Fruit fly (Drosophila melanogaster) whole organism, prepupa: ENCODE data around the gene CG2129.
A peak's percentile ranks its signal among the peaks of the same experiment; 100 is the strongest.

Experiments used
- CG10631 ChIP-seq: fragments of 200-800 bp; sonication (Bioruptor generic); optimal IDR thresholded peaks from 2 replicates; lab custom pipeline; 2016; ENCODE audit warnings: missing biosample characterization, missing genetic modification characterization
- CG11294 ChIP-seq: fragments of 200-800 bp; sonication (Bioruptor generic); IDR thresholded peaks from 2 replicates; pipeline ENCODE4 v1.3.6; 2022; ENCODE audit warnings: missing biosample characterization, missing genetic modification characterization
- CG11762 ChIP-seq: fragments of 200-800 bp; sonication (Bioruptor generic); optimal IDR thresholded peaks from 3 replicates; lab custom pipeline; 2016; ENCODE audit warnings: missing biosample characterization, missing genetic modification characterization; ENCODE audit not compliant: insufficient read depth
- CG11902 ChIP-seq: fragments of 200-800 bp; sonication (Bioruptor generic); optimal IDR thresholded peaks from 3 replicates; lab custom pipeline; 2016; ENCODE audit warnings: missing biosample characterization, missing genetic modification characterization
- CG15336 ChIP-seq: fragments of 200-800 bp; sonication (Bioruptor generic); IDR thresholded peaks from 2 replicates; pipeline ENCODE4 v1.3.6; 2022; ENCODE audit warnings: missing biosample characterization, missing genetic modification characterization
- CG3032 ChIP-seq: fragments of 200-800 bp; optimal IDR thresholded peaks from 2 replicates; lab custom pipeline; 2019; ENCODE audit warnings: missing biosample characterization, mild to moderate bottlenecking, missing genetic modification characterization, moderate library complexity
- CG34406 ChIP-seq: fragments of 200-800 bp; sonication (Bioruptor generic); optimal IDR thresholded peaks from 3 replicates; lab custom pipeline; 2016; ENCODE audit warnings: missing biosample characterization, missing genetic modification characterization
- CG4318 ChIP-seq: fragments of 200-800 bp; sonication (Bioruptor generic); optimal IDR thresholded peaks from 3 replicates; lab custom pipeline; 2017; ENCODE audit warnings: missing biosample characterization, mild to moderate bottlenecking, missing genetic modification characterization
- CG6163 ChIP-seq: fragments of 200-800 bp; sonication (Bioruptor generic); IDR thresholded peaks from 3 replicates; pipeline ENCODE4 v1.3.6; 2022; ENCODE audit warnings: missing biosample characterization, missing genetic modification characterization
- CG6276 ChIP-seq: fragments of 200-800 bp; sonication (Bioruptor generic); optimal IDR thresholded peaks from 2 replicates; lab custom pipeline; 2017; ENCODE audit warnings: missing biosample characterization, mild to moderate bottlenecking, missing genetic modification characterization
- CG6792 ChIP-seq: fragments of 200-800 bp; sonication (Bioruptor generic); optimal IDR thresholded peaks from 3 replicates; lab custom pipeline; 2016; ENCODE audit warnings: missing biosample characterization, missing genetic modification characterization
- CG6808 ChIP-seq: fragments of 200-800 bp; sonication (Bioruptor generic); optimal IDR thresholded peaks from 3 replicates; lab custom pipeline; 2017; ENCODE audit warnings: missing biosample characterization, missing genetic modification characterization, mild to moderate bottlenecking, moderate library complexity, missing genetic modification reagents
- CG7368 ChIP-seq: fragments of 200-800 bp; sonication (Bioruptor generic); optimal IDR thresholded peaks from 3 replicates; lab custom pipeline; 2016; ENCODE audit warnings: missing biosample characterization, missing genetic modification characterization
- CG8119 ChIP-seq: fragments of 200-800 bp; sonication (Bioruptor generic); IDR thresholded peaks from 3 replicates; pipeline ENCODE4 v1.3.6; 2022; ENCODE audit warnings: missing biosample characterization, missing genetic modification characterization
- CG8319 ChIP-seq: fragments of 200-800 bp; sonication (Bioruptor generic); optimal IDR thresholded peaks from 3 replicates; lab custom pipeline; 2016; ENCODE audit warnings: missing biosample characterization, missing genetic modification characterization
- CG9139 ChIP-seq: fragments of 200-800 bp; sonication (Bioruptor generic); optimal IDR thresholded peaks from 3 replicates; lab custom pipeline; 2017; ENCODE audit warnings: missing biosample characterization, mild to moderate bottlenecking, missing genetic modification characterization
- Eip93F ChIP-seq: fragments of 200-800 bp; sonication (Bioruptor generic); optimal IDR thresholded peaks from 2 replicates; lab custom pipeline; 2016; ENCODE audit warnings: missing biosample characterization, mild to moderate bottlenecking, missing genetic modification characterization
- Ets96B ChIP-seq: fragments of 200-800 bp; optimal IDR thresholded peaks from 2 replicates; lab custom pipeline; 2019; ENCODE audit warnings: missing biosample characterization, mild to moderate bottlenecking, missing genetic modification characterization, moderate library complexity
- Gug ChIP-seq: fragments of 200-800 bp; sonication (Bioruptor generic); IDR thresholded peaks from 2 replicates; pipeline ENCODE4 v1.3.6; 2022; ENCODE audit warnings: missing biosample characterization, missing genetic modification characterization
- Hr38 ChIP-seq: sonication (Bioruptor generic); optimal IDR thresholded peaks from 2 replicates; lab custom pipeline; 2016; ENCODE audit warnings: missing biosample characterization, missing genetic modification characterization
- Hr39 ChIP-seq: fragments of 200-800 bp; sonication (Bioruptor generic); optimal IDR thresholded peaks from 2 replicates; lab custom pipeline; 2016; ENCODE audit warnings: missing biosample characterization, missing genetic modification characterization
- Lpt ChIP-seq: fragments of 200-800 bp; sonication (Bioruptor generic); optimal IDR thresholded peaks from 3 replicates; lab custom pipeline; 2016; ENCODE audit warnings: missing biosample characterization, missing genetic modification characterization
- Met ChIP-seq: fragments of 200-800 bp; sonication (Bioruptor generic); optimal IDR thresholded peaks from 3 replicates; lab custom pipeline; 2016; ENCODE audit warnings: missing biosample characterization, missing genetic modification characterization
- OdsH ChIP-seq: fragments of 200-800 bp; sonication (Bioruptor generic); optimal IDR thresholded peaks from 3 replicates; lab custom pipeline; 2016; ENCODE audit warnings: missing biosample characterization, missing genetic modification characterization
- Smox ChIP-seq: fragments of 200-800 bp; sonication (Bioruptor generic); optimal IDR thresholded peaks from 3 replicates; lab custom pipeline; 2016; ENCODE audit warnings: missing biosample characterization, missing genetic modification characterization
- Sox102F ChIP-seq: fragments of 200-800 bp; sonication (Bioruptor generic); optimal IDR thresholded peaks from 2 replicates; lab custom pipeline; 2016; ENCODE audit warnings: missing biosample characterization, mild to moderate bottlenecking, missing genetic modification characterization
- Sox14 ChIP-seq: fragments of 200-800 bp; sonication (Bioruptor generic); optimal IDR thresholded peaks from 3 replicates; lab custom pipeline; 2016; ENCODE audit warnings: missing biosample characterization, missing genetic modification characterization
- Sox15 ChIP-seq: fragments of 200-800 bp; sonication (Bioruptor generic); optimal IDR thresholded peaks from 3 replicates; lab custom pipeline; 2016; ENCODE audit warnings: missing biosample characterization, missing genetic modification characterization
- achi ChIP-seq: fragments of 200-800 bp; sonication (Bioruptor generic); optimal IDR thresholded peaks from 3 replicates; lab custom pipeline; 2016; ENCODE audit warnings: missing biosample characterization, missing genetic modification characterization
- acj6 ChIP-seq: fragments of 200-800 bp; sonication (Bioruptor generic); optimal IDR thresholded peaks from 3 replicates; lab custom pipeline; 2016; ENCODE audit warnings: missing biosample characterization, missing genetic modification characterization
- cyc ChIP-seq: fragments of 200-800 bp; sonication (Bioruptor generic); optimal IDR thresholded peaks from 3 replicates; lab custom pipeline; 2016; ENCODE audit warnings: missing biosample characterization, missing genetic modification characterization
- dac ChIP-seq: fragments of 200-800 bp; sonication (Bioruptor generic); optimal IDR thresholded peaks from 2 replicates; lab custom pipeline; 2017; ENCODE audit warnings: missing biosample characterization, mild to moderate bottlenecking, missing genetic modification characterization
- dsx ChIP-seq: fragments of 200-800 bp; optimal IDR thresholded peaks from 3 replicates; lab custom pipeline; 2019; ENCODE audit warnings: missing biosample characterization, mild to moderate bottlenecking, missing genetic modification characterization, moderate library complexity; ENCODE audit not compliant: poor library complexity, severe bottlenecking
- eg ChIP-seq: fragments of 200-800 bp; sonication (Bioruptor generic); IDR thresholded peaks from 3 replicates; pipeline ENCODE4 v1.3.6; 2022; ENCODE audit warnings: missing biosample characterization, missing genetic modification characterization
- esn ChIP-seq: fragments of 200-800 bp; sonication (Bioruptor generic); optimal IDR thresholded peaks from 2 replicates; lab custom pipeline; 2016; ENCODE audit warnings: missing biosample characterization, mild to moderate bottlenecking, missing genetic modification characterization, moderate library complexity
- fd59A ChIP-seq: fragments of 200-800 bp; sonication (Bioruptor generic); optimal IDR thresholded peaks from 2 replicates; lab custom pipeline; 2017; ENCODE audit warnings: missing biosample characterization, mild to moderate bottlenecking, missing genetic modification characterization, missing genetic modification reagents
- fd85E ChIP-seq: fragments of 200-800 bp; sonication (Bioruptor generic); optimal IDR thresholded peaks from 3 replicates; lab custom pipeline; 2016; ENCODE audit warnings: missing biosample characterization, missing genetic modification characterization
- fkh ChIP-seq: fragments of 200-800 bp; sonication (Bioruptor generic); optimal IDR thresholded peaks from 3 replicates; lab custom pipeline; 2017; ENCODE audit warnings: missing biosample characterization, mild to moderate bottlenecking, missing genetic modification characterization, moderate library complexity
- lz ChIP-seq: fragments of 200-800 bp; sonication (Bioruptor generic); optimal IDR thresholded peaks from 3 replicates; lab custom pipeline; 2016; ENCODE audit warnings: missing biosample characterization, missing genetic modification characterization
- pdm3 ChIP-seq: fragments of 200-800 bp; sonication (Bioruptor generic); optimal IDR thresholded peaks from 3 replicates; lab custom pipeline; 2016; ENCODE audit warnings: missing biosample characterization, missing genetic modification characterization
- spab ChIP-seq: fragments of 200-800 bp; sonication (Bioruptor generic); optimal IDR thresholded peaks from 2 replicates; lab custom pipeline; 2017; ENCODE audit warnings: missing biosample characterization, mild to moderate bottlenecking, missing genetic modification characterization, missing genetic modification reagents
- ss ChIP-seq, 2 experiments: fragments of 200-800 bp; sonication (Bioruptor generic); optimal IDR thresholded peaks; 2 replicates in 1 of 2; 3 replicates in 1 of 2; lab custom pipeline; 2017 to 2018; ENCODE audit warnings: mild to moderate bottlenecking in 2 of 2, missing biosample characterization in 2 of 2, missing genetic modification characterization in 2 of 2, moderate library complexity in 1 of 2
- topi ChIP-seq: fragments of 200-800 bp; sonication (Bioruptor generic); optimal IDR thresholded peaks from 3 replicates; lab custom pipeline; 2016; ENCODE audit warnings: missing biosample characterization, missing genetic modification characterization
- vri ChIP-seq: fragments of 200-800 bp; sonication (Bioruptor generic); optimal IDR thresholded peaks from 3 replicates; lab custom pipeline; 2016; ENCODE audit warnings: missing biosample characterization, mild to moderate bottlenecking, missing genetic modification characterization

The CG2129 gene

DNA sequence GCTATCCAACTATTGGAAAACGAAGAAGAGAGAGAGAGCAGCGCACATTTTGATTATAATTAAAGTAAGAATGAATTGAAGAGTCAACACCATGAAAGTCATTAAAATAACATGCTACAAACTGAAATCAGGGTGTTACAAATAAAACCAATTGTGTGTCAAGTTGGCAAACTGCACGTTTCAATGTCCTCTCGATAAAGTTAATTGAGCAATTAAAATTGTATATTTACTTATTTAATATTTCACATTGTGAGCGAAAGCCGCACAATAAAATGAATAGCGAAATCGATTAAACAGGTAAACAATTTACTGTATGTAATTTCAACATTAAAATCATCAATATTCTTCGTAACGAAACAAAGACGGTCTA lies 50.5 kb downstream of the CG2129 start (continued):
- no peak for TF ChIP-seq dsx
- no peak for TF ChIP-seq fd85E (GFP tag; lab: Kevin White, UChicago)
- no peak for TF ChIP-seq CG8319 (GFP tag; lab: Kevin White, UChicago)
- TF ChIP-seq Smox (GFP tag; lab: Kevin White, UChicago): peak; percentile 38
- TF ChIP-seq Sox14: no peak
- peak; percentile 69 for TF ChIP-seq esn (GFP tag; lab: Kevin White, UChicago)
- TF ChIP-seq CG34406 (GFP tag; lab: Kevin White, UChicago): peak; percentile 35
- no peak for TF ChIP-seq CG8119
- TF ChIP-seq CG4318: peak; percentile 33
- peak; percentile 53 for TF ChIP-seq Met
- peak; percentile 38 for TF ChIP-seq CG6808 (GFP tag; lab: Kevin White, UChicago)
- TF ChIP-seq Sox15 (GFP tag; lab: Kevin White, UChicago): peak; percentile 9
- TF ChIP-seq CG6276 (GFP tag; lab: Kevin White, UChicago): peak; percentile 47
- TF ChIP-seq acj6 (GFP tag; lab: Kevin White, UChicago): peak; percentile 16
- TF ChIP-seq pdm3 (GFP tag; lab: Kevin White, UChicago): peak; percentile 35
- TF ChIP-seq CG9139: no peak
- TF ChIP-seq CG11762 (GFP tag; lab: Kevin White, UChicago): no peak
- TF ChIP-seq CG15336 (GFP tag; lab: Robert Waterston, UW): no peak
- TF ChIP-seq CG11902 (GFP tag; lab: Kevin White, UChicago): peak; percentile 7
- no peak for TF ChIP-seq CG11294 (GFP tag; lab: Robert Waterston, UW)
- TF ChIP-seq topi (GFP tag; lab: Kevin White, UChicago): peak; percentile 57
- no peak for TF ChIP-seq Hr38 (GFP tag; lab: Kevin White, UChicago)
- peak in 1 of 2 experiments; percentile 21 for TF ChIP-seq ss (GFP tag; optimal IDR thresholded peaks at IDR 0.05; lab: Kevin White, UChicago)
- TF ChIP-seq Ets96B (tag; lab: Kevin White, UChicago): no peak
- TF ChIP-seq Lpt (GFP tag; lab: Kevin White, UChicago): no peak
- TF ChIP-seq CG10631 (GFP tag; lab: Kevin White, UChicago): peak; percentile 65
- peak; percentile 30 for TF ChIP-seq spab (GFP tag; lab: Kevin White, UChicago)
- TF ChIP-seq CG7368 (GFP tag; lab: Kevin White, UChicago): no peak

dm6 chrX:8196598-8197228 lies 51.1 kb downstream of the CG2129 start:
- TF ChIP-seq Sox15 (GFP tag; lab: Kevin White, UChicago): peak; percentile 57
- peak; percentile 69 for TF ChIP-seq Gug
- TF ChIP-seq eg: peak; percentile 85
- TF ChIP-seq CG3032 (tag; lab: Kevin White, UChicago): peak; percentile 61
- peak; percentile 71 for TF ChIP-seq CG6792 (GFP tag; lab: Kevin White, UChicago)
- TF ChIP-seq Hr39: peak; percentile 76
- TF ChIP-seq CG10631 (GFP tag; lab: Kevin White, UChicago): peak; percentile 69
- TF ChIP-seq CG7368 (GFP tag; lab: Kevin White, UChicago): peak; percentile 61
- TF ChIP-seq dac (GFP tag; lab: Kevin White, UChicago): peak; percentile 31
- peak; percentile 35 for TF ChIP-seq CG9139
- TF ChIP-seq OdsH (GFP tag; lab: Kevin White, UChicago): peak; percentile 66
- peak; percentile 70 for TF ChIP-seq acj6 (GFP tag; lab: Kevin White, UChicago)
- peak; percentile 70 for TF ChIP-seq achi
- TF ChIP-seq Smox (GFP tag; lab: Kevin White, UChicago): peak; percentile 67
- peak; percentile 43 for TF ChIP-seq Eip93F (GFP tag; lab: Kevin White, UChicago)
- peak; percentile 38 for TF ChIP-seq CG6276 (GFP tag; lab: Kevin White, UChicago)
- peak; percentile 44 for TF ChIP-seq CG8319 (GFP tag; lab: Kevin White, UChicago)
- TF ChIP-seq CG8119: peak; percentile 82
- peak; percentile 73 for TF ChIP-seq cyc (GFP tag; lab: Kevin White, UChicago)
- TF ChIP-seq Sox102F (GFP tag; lab: Kevin White, UChicago): peak; percentile 65
- TF ChIP-seq Hr38 (GFP tag; lab: Kevin White, UChicago): no peak
- peak; percentile 62 for TF ChIP-seq esn (GFP tag; lab: Kevin White, UChicago)
- TF ChIP-seq fd59A: peak; percentile 31
- peak; percentile 36 to 39 for TF ChIP-seq ss (GFP tag; optimal IDR thresholded peaks at IDR 0.05; lab: Kevin White, UChicago)
- peak; percentile 65 for TF ChIP-seq CG11762 (GFP tag; lab: Kevin White, UChicago)
- peak; percentile 54; the same call in 1 of the 2 replicates for TF ChIP-seq CG11294 (GFP tag; lab: Robert Waterston, UW)
- peak; percentile 78 for TF ChIP-seq topi (GFP tag; lab: Kevin White, UChicago)
- no peak for TF ChIP-seq fd85E (GFP tag; lab: Kevin White, UChicago)
- peak; percentile 70 for TF ChIP-seq lz (GFP tag; lab: Kevin White, UChicago)
- peak; percentile 52 for TF ChIP-seq Ets96B (tag; lab: Kevin White, UChicago)
- peak; percentile 54 for TF ChIP-seq vri (GFP tag; lab: Kevin White, UChicago)
- TF ChIP-seq CG4318: peak; percentile 41
- peak; percentile 82 for TF ChIP-seq CG15336 (GFP tag; lab: Robert Waterston, UW)
- TF ChIP-seq CG6163: peak; percentile 91
- no peak for TF ChIP-seq fkh (GFP tag; lab: Kevin White, UChicago)
- TF ChIP-seq Met: peak; percentile 80
- peak; percentile 61 for TF ChIP-seq Lpt (GFP tag; lab: Kevin White, UChicago)
- TF ChIP-seq CG6808 (GFP tag; lab: Kevin White, UChicago): peak; percentile 29
- peak; percentile 60 for TF ChIP-seq CG11902 (GFP tag; lab: Kevin White, UChicago)
